Worm (Caenorhabditis elegans) whole organism, young adult: ENCODE results near the gene cest-16.

ENCODE experiments used
- F39B2.1 ChIP-seq: fragments of 200-800 bp; sonication (Bioruptor generic); IDR thresholded peaks from 2 replicates; pipeline ENCODE4 v1.3.6; 2022; ENCODE audit warnings: missing genetic modification reagents, missing genetic modification characterization, missing compliant biosample characterization
- ama-1 ChIP-seq, 3 experiments: fragments of 150-350 bp in 1 of 3; sonication (generic microtip) in 2 of 3; optimal IDR thresholded peaks; 2 replicates each; lab custom pipeline; 2014 to 2018; ENCODE audit warnings: missing biosample characterization in 2 of 3, missing genetic modification characterization in 2 of 3, missing genetic modification reagents in 2 of 3
- ceh-40 ChIP-seq: fragments of 200-800 bp; sonication (Bioruptor generic); IDR thresholded peaks from 2 replicates; pipeline ENCODE4 v1.3.6; 2022; ENCODE audit warnings: missing genetic modification characterization, missing compliant biosample characterization
- dpl-1 ChIP-seq: fragments of 150-350 bp; optimal IDR thresholded peaks from 2 replicates; lab custom pipeline; 2014; ENCODE audit warnings: missing biosample characterization, missing genetic modification reagents, missing genetic modification characterization
- lin-35 ChIP-seq, 3 experiments: fragments of 150-350 bp in 2 of 3; sonication (generic microtip) in 1 of 3; optimal IDR thresholded peaks; 2 replicates each; lab custom pipeline; 2014 to 2018; ENCODE audit warnings: missing biosample characterization in 3 of 3, missing genetic modification characterization in 3 of 3, missing genetic modification reagents in 3 of 3
- lsy-27 ChIP-seq: sonication (generic microtip); optimal IDR thresholded peaks from 2 replicates; lab custom pipeline; 2017; ENCODE audit warnings: missing genetic modification characterization, mild to moderate bottlenecking, missing compliant biosample characterization, antibody characterized with exemption, missing genotype, borderline replicate concordance; ENCODE audit not compliant: insufficient read depth
- rpc-1 ChIP-seq, 2 experiments: fragments of 150-350 bp in 1 of 2; sonication (generic microtip) in 1 of 2; optimal IDR thresholded peaks; 2 replicates each; lab custom pipeline; 2014 to 2018; ENCODE audit warnings: missing biosample characterization in 1 of 2, missing genetic modification characterization in 1 of 2, missing genetic modification reagents in 1 of 2, missing genotype in 1 of 2
- tbp1 ChIP-seq: fragments of 200-800 bp; sonication (Bioruptor generic); optimal IDR thresholded peaks from 2 replicates; lab custom pipeline; 2018; ENCODE audit warnings: mild to moderate bottlenecking, missing genetic modification characterization, missing compliant biosample characterization
- ztf-3 ChIP-seq: fragments of 200-800 bp; sonication (Bioruptor generic); optimal IDR thresholded peaks from 2 replicates; lab custom pipeline; 2018; ENCODE audit warnings: mild to moderate bottlenecking, missing genetic modification characterization, missing compliant biosample characterization

DNA sequence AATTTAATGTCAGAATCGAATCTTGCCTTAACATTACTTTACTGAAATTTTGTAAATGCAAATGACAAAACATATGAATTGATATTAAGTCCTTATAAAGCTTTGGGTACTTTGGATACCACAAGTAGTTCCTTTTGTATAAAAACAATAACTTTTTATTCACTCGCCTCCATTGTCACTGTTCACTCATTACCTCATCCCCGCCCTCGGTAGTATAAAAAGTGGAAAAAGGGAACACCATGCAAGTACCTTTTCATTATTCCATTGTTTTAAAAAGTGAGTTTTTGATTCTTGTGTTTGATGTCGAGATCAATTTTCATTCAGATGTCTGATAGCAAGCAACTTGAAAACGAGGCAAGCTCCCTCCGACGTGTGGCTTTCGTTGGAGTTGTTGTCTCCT, 34.3 kb downstream of the cest-16 start, which contains the start of gene col-171:
- TF ChIP-seq tbp1 = no peak
- TF ChIP-seq dpl-1 = no peak
- TF ChIP-seq F39B2.1 = no peak
- TF ChIP-seq lin-35 (GFP tag; optimal IDR thresholded peaks at IDR 0.05; lab: Kevin White, UChicago) = no peak
- no peak for TF ChIP-seq ceh-40 (GFP tag; lab: Robert Waterston, UW)
- TF ChIP-seq ztf-3 = no peak
- no peak for TF ChIP-seq rpc-1 (optimal IDR thresholded peaks at IDR 0.05; lab: Kevin White, UChicago)
- no peak for TF ChIP-seq rpc-1 (tag; optimal IDR thresholded peaks at IDR 0.05; lab: Kevin White, UChicago)
- no peak for TF ChIP-seq lsy-27 (tag; lab: Kevin White, UChicago)
- no peak for TF ChIP-seq ama-1 (optimal IDR thresholded peaks at IDR 0.05; lab: Kevin White, UChicago)
- no peak for TF ChIP-seq ama-1 (GFP tag; optimal IDR thresholded peaks at IDR 0.05; lab: Kevin White, UChicago)
